Worm (Caenorhabditis elegans) whole organism, L3 larva: ENCODE data around the gene nhr-79.

Experiments used
- R02D3.7 ChIP-seq: fragments of 150-350 bp; optimal IDR thresholded peaks from 2 replicates; lab custom pipeline; 2014; ENCODE audit warnings: missing biosample characterization, missing genetic modification characterization
- ZK546.5 ChIP-seq: sonication (generic microtip); optimal IDR thresholded peaks from 2 replicates; lab custom pipeline; 2017; ENCODE audit warnings: missing biosample characterization, missing genetic modification characterization
- ama-1 ChIP-seq: fragments of 150-350 bp; optimal IDR thresholded peaks from 2 replicates; lab custom pipeline; 2018
- ceh-16 ChIP-seq: sonication (generic microtip); optimal IDR thresholded peaks from 2 replicates; lab custom pipeline; 2017; ENCODE audit warnings: missing biosample characterization, missing genetic modification characterization
- ceh-28 ChIP-seq: fragments of 150-350 bp; optimal IDR thresholded peaks from 2 replicates; lab custom pipeline; 2014; ENCODE audit warnings: missing biosample characterization, missing genetic modification reagents, missing genetic modification characterization
- ceh-82 ChIP-seq: fragments of 150-350 bp; optimal IDR thresholded peaks from 2 replicates; lab custom pipeline; 2014; ENCODE audit warnings: missing biosample characterization, missing genetic modification characterization
- ceh-9 ChIP-seq: sonication (generic microtip); optimal IDR thresholded peaks from 2 replicates; lab custom pipeline; 2018; ENCODE audit warnings: missing biosample characterization, missing genetic modification characterization
- daf-12 ChIP-seq: fragments of 150-350 bp; optimal IDR thresholded peaks from 2 replicates; lab custom pipeline; 2014; ENCODE audit warnings: missing biosample characterization, missing genetic modification reagents, missing genetic modification characterization
- egl-27 ChIP-seq: sonication (generic microtip); optimal IDR thresholded peaks from 4 replicates; lab custom pipeline; 2017; ENCODE audit warnings: missing biosample characterization, missing genetic modification reagents, missing genetic modification characterization
- egl-5 ChIP-seq: fragments of 150-350 bp; optimal IDR thresholded peaks from 2 replicates; lab custom pipeline; 2017; ENCODE audit warnings: missing biosample characterization, missing genetic modification reagents, missing genetic modification characterization, inconsistent platforms
- elt-2 ChIP-seq: sonication (generic microtip); optimal IDR thresholded peaks from 2 replicates; lab custom pipeline; 2016; ENCODE audit warnings: missing genetic modification reagents, mild to moderate bottlenecking, missing genetic modification characterization, missing compliant biosample characterization
- elt-3 ChIP-seq, 3 experiments: fragments of 150-350 bp in 1 of 3; sonication (generic microtip) in 2 of 3; optimal IDR thresholded peaks; 2 replicates in 2 of 3; 4 replicates in 1 of 3; lab custom pipeline; 2014 to 2017; ENCODE audit warnings: missing biosample characterization in 3 of 3, missing genetic modification characterization in 3 of 3
- eor-1 ChIP-seq, 2 experiments: fragments of 150-350 bp; optimal IDR thresholded peaks; 2 replicates each; lab custom pipeline; 2014 to 2018; ENCODE audit warnings: missing biosample characterization in 2 of 2, missing genetic modification characterization in 2 of 2
- fkh-2 ChIP-seq: fragments of 150-350 bp; optimal IDR thresholded peaks from 2 replicates; lab custom pipeline; 2014; ENCODE audit warnings: missing biosample characterization, missing genetic modification reagents, missing genetic modification characterization
- hmg-11 ChIP-seq: sonication (generic microtip); optimal IDR thresholded peaks from 2 replicates; lab custom pipeline; 2016; ENCODE audit warnings: missing genetic modification characterization, missing compliant biosample characterization
- jun-1 ChIP-seq: fragments of 150-350 bp; optimal IDR thresholded peaks from 2 replicates; lab custom pipeline; 2014; ENCODE audit warnings: missing biosample characterization, missing genetic modification reagents, missing genetic modification characterization
- lin-15B ChIP-seq: fragments of 150-350 bp; optimal IDR thresholded peaks from 2 replicates; lab custom pipeline; 2014; ENCODE audit warnings: missing biosample characterization, missing genetic modification characterization
- lin-39 ChIP-seq: fragments of 150-350 bp; optimal IDR thresholded peaks from 2 replicates; lab custom pipeline; 2018; ENCODE audit warnings: missing biosample characterization, missing genetic modification reagents, missing genetic modification characterization
- lsy-12 ChIP-seq: sonication (generic microtip); optimal IDR thresholded peaks from 2 replicates; lab custom pipeline; 2016; ENCODE audit warnings: mild to moderate bottlenecking, missing genetic modification characterization, missing compliant biosample characterization
- nfya-1 ChIP-seq: sonication (generic microtip); optimal IDR thresholded peaks from 2 replicates; lab custom pipeline; 2017; ENCODE audit warnings: missing genetic modification characterization, mild to moderate bottlenecking, missing compliant biosample characterization, antibody characterized with exemption, moderate library complexity; ENCODE audit not compliant: insufficient read depth
- nhr-11 ChIP-seq: fragments of 150-350 bp; optimal IDR thresholded peaks from 2 replicates; lab custom pipeline; 2014; ENCODE audit warnings: missing biosample characterization, missing genetic modification characterization
- nhr-12 ChIP-seq: fragments of 150-350 bp; optimal IDR thresholded peaks from 2 replicates; lab custom pipeline; 2014; ENCODE audit warnings: missing biosample characterization, missing genetic modification characterization
- nhr-237 ChIP-seq: fragments of 150-350 bp; optimal IDR thresholded peaks from 2 replicates; lab custom pipeline; 2014; ENCODE audit warnings: missing biosample characterization, missing genetic modification characterization
- nhr-25 ChIP-seq: sonication (generic microtip); optimal IDR thresholded peaks from 2 replicates; lab custom pipeline; 2017; ENCODE audit warnings: missing biosample characterization, missing genetic modification characterization
- nhr-43 ChIP-seq: sonication (generic microtip); optimal IDR thresholded peaks from 2 replicates; lab custom pipeline; 2016; ENCODE audit warnings: mild to moderate bottlenecking, missing genetic modification characterization, missing compliant biosample characterization; ENCODE audit not compliant: poor library complexity, severe bottlenecking
- nhr-67 ChIP-seq: fragments of 150-350 bp; optimal IDR thresholded peaks from 2 replicates; lab custom pipeline; 2014; ENCODE audit warnings: missing biosample characterization, missing genetic modification characterization
- nhr-76 ChIP-seq: fragments of 150-350 bp; sonication (generic microtip); optimal IDR thresholded peaks from 5 replicates; lab custom pipeline; 2014; ENCODE audit warnings: missing biosample characterization, missing genetic modification characterization
- nhr-77 ChIP-seq: fragments of 150-350 bp; optimal IDR thresholded peaks from 2 replicates; lab custom pipeline; 2014; ENCODE audit warnings: missing biosample characterization, missing genetic modification characterization
- pha-4 ChIP-seq: fragments of 150-350 bp; optimal IDR thresholded peaks from 2 replicates; lab custom pipeline; 2014; ENCODE audit warnings: missing biosample characterization, missing genetic modification reagents, missing genetic modification characterization
- pqm-1 ChIP-seq: fragments of 150-350 bp; optimal IDR thresholded peaks from 2 replicates; lab custom pipeline; 2017; ENCODE audit warnings: missing biosample characterization, missing genetic modification characterization, inconsistent platforms
- sea-2 ChIP-seq: fragments of 150-350 bp; sonication (generic microtip); optimal IDR thresholded peaks from 4 replicates; lab custom pipeline; 2014; ENCODE audit warnings: missing biosample characterization, missing genetic modification reagents, missing genetic modification characterization
- skn-1 ChIP-seq: fragments of 150-350 bp; optimal IDR thresholded peaks from 2 replicates; lab custom pipeline; 2014; ENCODE audit warnings: missing biosample characterization, missing genetic modification characterization
- snpc-4 ChIP-seq: fragments of 150-350 bp; optimal IDR thresholded peaks from 2 replicates; lab custom pipeline; 2014; ENCODE audit warnings: missing biosample characterization, missing genetic modification characterization
- tbx-2 ChIP-seq: sonication (generic microtip); optimal IDR thresholded peaks from 2 replicates; lab custom pipeline; 2016; ENCODE audit warnings: mild to moderate bottlenecking, missing genetic modification characterization, missing compliant biosample characterization
- unc-39 ChIP-seq: sonication (generic microtip); optimal IDR thresholded peaks from 4 replicates; lab custom pipeline; 2017; ENCODE audit warnings: missing biosample characterization, missing genetic modification characterization
- unc-62 ChIP-seq: fragments of 150-350 bp; sonication (generic microtip); optimal IDR thresholded peaks from 4 replicates; lab custom pipeline; 2014; ENCODE audit warnings: missing biosample characterization, missing genetic modification reagents, missing genetic modification characterization
- zag-1 ChIP-seq: fragments of 150-350 bp; optimal IDR thresholded peaks from 2 replicates; lab custom pipeline; 2014; ENCODE audit warnings: missing biosample characterization, missing genetic modification characterization

Gene nhr-79

ce11 chrV:19181684-19182083 lies 30.0 kb downstream of the nhr-79 start:
- TF ChIP-seq skn-1 (tag; lab: Kevin White, UChicago) = no peak
- TF ChIP-seq nhr-237 (tag; lab: Kevin White, UChicago) = no peak
- TF ChIP-seq nhr-25 (tag; lab: Kevin White, UChicago) = no peak
- TF ChIP-seq nhr-43 (tag; lab: Kevin White, UChicago) = no peak

ce11 chrV:19178896-19179295 lies 32.8 kb downstream of the nhr-79 start:
- TF ChIP-seq fkh-2 (no peak), egl-5 (tag; lab: Kevin White, UChicago) (no peak), daf-12 (tag; lab: Kevin White, UChicago) (no peak), unc-62 (no peak), hmg-11 (tag; lab: Kevin White, UChicago) (no peak), tbx-2 (tag; lab: Kevin White, UChicago) (no peak), R02D3.7 (tag; lab: Kevin White, UChicago) (no peak), nfya-1 (tag; lab: Kevin White, UChicago) (no peak), ceh-16 (tag; lab: Kevin White, UChicago) (no peak)
- TF ChIP-seq, all 47 proteins: peak for 0

- TF ChIP-seq ama-1 (lab: Kevin White, UChicago) = no peak
- TF ChIP-seq nhr-67 = no peak
- no peak for TF ChIP-seq nhr-25 (tag; lab: Kevin White, UChicago)
- no peak for TF ChIP-seq ZK546.5 (tag; lab: Kevin White, UChicago)
- no peak for TF ChIP-seq nhr-12 (tag; lab: Kevin White, UChicago)
- no peak for TF ChIP-seq hmg-11 (tag; lab: Kevin White, UChicago)
- no peak for TF ChIP-seq unc-39 (tag; lab: Kevin White, UChicago)
- TF ChIP-seq eor-1 (tag; optimal IDR thresholded peaks at IDR 0.05; lab: Kevin White, UChicago) = no peak
- no peak for TF ChIP-seq ceh-9 (tag; lab: Kevin White, UChicago)
- TF ChIP-seq tbx-2 (tag; lab: Kevin White, UChicago) = no peak
Observed at ce11 chrV:19177804-19178203, 33.9 kb downstream of the nhr-79 start.

- TF ChIP-seq nhr-77 (tag; lab: Kevin White, UChicago) (no peak), nhr-237 (tag; lab: Kevin White, UChicago) (no peak), pha-4 (tag; lab: Kevin White, UChicago) (no peak), lsy-12 (no peak), nhr-25 (tag; lab: Kevin White, UChicago) (no peak), pqm-1 (no peak), hmg-11 (tag; lab: Kevin White, UChicago) (no peak), unc-62 (no peak), nhr-67 (no peak), nhr-12 (tag; lab: Kevin White, UChicago) (no peak), elt-2 (no peak), lin-39 (tag; lab: Kevin White, UChicago) (no peak), skn-1 (tag; lab: Kevin White, UChicago) (no peak), R02D3.7 (tag; lab: Kevin White, UChicago) (no peak), ceh-28 (tag; lab: Kevin White, UChicago) (no peak), elt-3 (tag; optimal IDR thresholded peaks at IDR 0.05; lab: Kevin White, UChicago) (no peak), unc-39 (tag; lab: Kevin White, UChicago) (no peak), ceh-16 (tag; lab: Kevin White, UChicago) (no peak)
Observed at ce11 chrV:19177070-19177469, 34.6 kb downstream of the nhr-79 start.

ce11 chrV:19175714-19176113 lies 36.0 kb downstream of the nhr-79 start:
- no peak for TF ChIP-seq ceh-16 (tag; lab: Kevin White, UChicago)
- no peak for TF ChIP-seq snpc-4 (tag; lab: Kevin White, UChicago)
- TF ChIP-seq nfya-1 (tag; lab: Kevin White, UChicago) = no peak
- no peak for TF ChIP-seq egl-27 (tag; lab: Kevin White, UChicago)
- TF ChIP-seq sea-2 (GFP tag; lab: Kevin White, UChicago) = no peak
- TF ChIP-seq ceh-82 (tag; lab: Kevin White, UChicago) = no peak
- TF ChIP-seq eor-1 (tag; optimal IDR thresholded peaks at IDR 0.05; lab: Kevin White, UChicago) = no peak
- TF ChIP-seq nhr-67 = no peak
- no peak for TF ChIP-seq lin-39 (tag; lab: Kevin White, UChicago)
- no peak for TF ChIP-seq zag-1
- no peak for TF ChIP-seq nhr-76 (tag; lab: Kevin White, UChicago)
- no peak for TF ChIP-seq hmg-11 (tag; lab: Kevin White, UChicago)
- TF ChIP-seq lin-15B = no peak
- TF ChIP-seq skn-1 (tag; lab: Kevin White, UChicago) = no peak
- TF ChIP-seq pqm-1 = no peak
- TF ChIP-seq nhr-237 (tag; lab: Kevin White, UChicago) = no peak
- no peak for TF ChIP-seq unc-62
- no peak for TF ChIP-seq R02D3.7 (tag; lab: Kevin White, UChicago)
- no peak for TF ChIP-seq jun-1 (tag; lab: Kevin White, UChicago)
- TF ChIP-seq nhr-11 = no peak
- TF ChIP-seq, all 47 proteins: peak for 0
